Fruit fly (Drosophila melanogaster) whole organism, embryonic: Measurements from ENCODE around the gene CG18788.

Experiments used
- Adf1 ChIP-seq: fragments of 200-800 bp; sonication (Bioruptor generic); IDR thresholded peaks from 2 replicates; pipeline ENCODE4 v1.3.6; 2022; ENCODE audit warnings: missing biosample characterization, missing genetic modification characterization
- Bgb ChIP-seq: fragments of 200-800 bp; sonication (Bioruptor generic); IDR thresholded peaks from 2 replicates; pipeline ENCODE4 v1.3.6; 2022; ENCODE audit warnings: missing biosample characterization, missing genetic modification characterization; ENCODE audit not compliant: partially characterized antibody
- Blimp-1 ChIP-seq: fragments of 200-800 bp; sonication (Bioruptor generic); optimal IDR thresholded peaks from 3 replicates; lab custom pipeline; 2018; ENCODE audit warnings: missing biosample characterization, missing genetic modification characterization, mild to moderate bottlenecking, moderate library complexity, missing genetic modification reagents
- CG10267 ChIP-seq: fragments of 200-800 bp; sonication (Bioruptor generic); optimal IDR thresholded peaks from 2 replicates; lab custom pipeline; 2018; ENCODE audit warnings: missing biosample characterization, mild to moderate bottlenecking, missing genetic modification characterization, moderate library complexity
- CG10274 ChIP-seq: fragments of 200-800 bp; sonication (Bioruptor generic); optimal IDR thresholded peaks from 3 replicates; lab custom pipeline; 2017; ENCODE audit warnings: missing biosample characterization, mild to moderate bottlenecking, missing genetic modification characterization
- CG10543 ChIP-seq: fragments of 200-800 bp; sonication (Bioruptor generic); optimal IDR thresholded peaks from 3 replicates; lab custom pipeline; 2017; ENCODE audit warnings: missing biosample characterization, mild to moderate bottlenecking, missing genetic modification characterization, moderate library complexity
- CG11560 ChIP-seq: fragments of 200-800 bp; sonication (Bioruptor generic); IDR thresholded peaks from 3 replicates; pipeline ENCODE4 v1.3.6; 2022; ENCODE audit warnings: missing biosample characterization, missing genetic modification characterization
- CG12299 ChIP-seq: fragments of 200-800 bp; sonication (Bioruptor generic); optimal IDR thresholded peaks from 2 replicates; lab custom pipeline; 2018; ENCODE audit warnings: missing biosample characterization, mild to moderate bottlenecking, missing genetic modification characterization
- CG13123 ChIP-seq: fragments of 200-800 bp; sonication (Bioruptor generic); optimal IDR thresholded peaks from 2 replicates; lab custom pipeline; 2016; ENCODE audit warnings: missing biosample characterization, missing genetic modification characterization
- CG13624 ChIP-seq: fragments of 200-800 bp; sonication (Bioruptor generic); optimal IDR thresholded peaks from 2 replicates; lab custom pipeline; 2016; ENCODE audit warnings: missing biosample characterization, missing genetic modification characterization
- CG14441 ChIP-seq: fragments of 200-800 bp; sonication (Bioruptor generic); IDR thresholded peaks from 2 replicates; pipeline ENCODE4 v1.3.6; 2022; ENCODE audit warnings: missing biosample characterization, missing genetic modification characterization
- CG14710 ChIP-seq: fragments of 200-800 bp; sonication (Bioruptor generic); optimal IDR thresholded peaks from 3 replicates; lab custom pipeline; 2019; ENCODE audit warnings: missing biosample characterization, mild to moderate bottlenecking, missing genetic modification characterization, moderate library complexity
- CG15073 ChIP-seq: fragments of 200-800 bp; sonication (Bioruptor generic); optimal IDR thresholded peaks from 2 replicates; lab custom pipeline; 2016; ENCODE audit warnings: missing biosample characterization, missing genetic modification characterization
- CG17328 ChIP-seq: fragments of 200-800 bp; sonication (Bioruptor generic); IDR thresholded peaks from 2 replicates; pipeline ENCODE4 v1.3.6; 2022; ENCODE audit warnings: missing biosample characterization, missing genetic modification characterization
- CG2116 ChIP-seq: fragments of 200-800 bp; sonication (Bioruptor generic); optimal IDR thresholded peaks from 3 replicates; lab custom pipeline; 2018; ENCODE audit warnings: missing biosample characterization, mild to moderate bottlenecking, missing genetic modification characterization
- CG6854 ChIP-seq: fragments of 200-800 bp; sonication (Bioruptor generic); optimal IDR thresholded peaks from 3 replicates; lab custom pipeline; 2017; ENCODE audit warnings: missing biosample characterization, mild to moderate bottlenecking, missing genetic modification characterization
- CG8924 ChIP-seq: fragments of 200-800 bp; optimal IDR thresholded peaks from 3 replicates; lab custom pipeline; 2019; ENCODE audit warnings: missing biosample characterization, mild to moderate bottlenecking, missing genetic modification characterization, moderate library complexity
- CG9797 ChIP-seq: fragments of 200-800 bp; sonication (Bioruptor generic); optimal IDR thresholded peaks from 3 replicates; lab custom pipeline; 2018; ENCODE audit warnings: missing biosample characterization, mild to moderate bottlenecking, missing genetic modification characterization
- D ChIP-seq, 2 experiments: fragments of 200-800 bp in 1 of 2; fragments of >200 bp in 1 of 2; sonication (Bioruptor generic) in 1 of 2; optimal IDR thresholded peaks; 2 replicates in 1 of 2; 3 replicates in 1 of 2; lab custom pipeline; 2017; ENCODE audit warnings: mild to moderate bottlenecking in 1 of 2, missing biosample characterization in 1 of 2, missing genetic modification characterization in 1 of 2, missing genetic modification reagents in 1 of 2
- Deaf1 ChIP-seq: fragments of 200-800 bp; optimal IDR thresholded peaks from 3 replicates; lab custom pipeline; 2019; ENCODE audit warnings: missing biosample characterization, mild to moderate bottlenecking, missing genetic modification characterization, moderate library complexity
- Dll ChIP-seq: fragments of 200-800 bp; sonication (Bioruptor generic); IDR thresholded peaks from 4 replicates; pipeline ENCODE4 v1.3.6; 2022; ENCODE audit warnings: missing biosample characterization, missing genetic modification characterization; ENCODE audit not compliant: partially characterized antibody
- Doc2 ChIP-seq: fragments of 200-800 bp; sonication (Bioruptor generic); IDR thresholded peaks from 2 replicates; pipeline ENCODE4 v1.3.6; 2022; ENCODE audit warnings: missing biosample characterization, missing genetic modification characterization
- Dp ChIP-seq: fragments of 200-800 bp; sonication (Bioruptor generic); optimal IDR thresholded peaks from 2 replicates; lab custom pipeline; 2018; ENCODE audit warnings: missing biosample characterization, mild to moderate bottlenecking, missing genetic modification characterization, moderate library complexity
- H2.0 ChIP-seq: fragments of 200-800 bp; sonication (Bioruptor generic); IDR thresholded peaks from 2 replicates; pipeline ENCODE4 v1.3.6; 2022; ENCODE audit warnings: missing biosample characterization, missing genetic modification characterization
- Hr39 ChIP-seq: fragments of >200 bp; optimal IDR thresholded peaks from 2 replicates; lab custom pipeline; 2017
- MBD-R2 ChIP-seq: fragments of 200-800 bp; sonication (Bioruptor generic); IDR thresholded peaks from 2 replicates; pipeline ENCODE4 v1.3.6; 2022; ENCODE audit warnings: missing biosample characterization, missing genetic modification characterization
- MESR4 ChIP-seq: fragments of 200-800 bp; sonication (Bioruptor generic); optimal IDR thresholded peaks from 2 replicates; lab custom pipeline; 2018; ENCODE audit warnings: missing biosample characterization, mild to moderate bottlenecking, missing genetic modification characterization, moderate library complexity
- Med ChIP-seq: fragments of 200-800 bp; sonication (Bioruptor generic); peaks from one replicate; lab custom pipeline; 2016; ENCODE audit warnings: missing biosample characterization, missing genetic modification characterization, mild to moderate bottlenecking, inconsistent platforms, moderate library complexity
- Myb ChIP-seq: fragments of 200-800 bp; sonication (Bioruptor generic); optimal IDR thresholded peaks from 2 replicates; lab custom pipeline; 2016; ENCODE audit warnings: missing biosample characterization, missing genetic modification characterization
- ac ChIP-seq: fragments of 200-800 bp; sonication (Bioruptor generic); optimal IDR thresholded peaks from 3 replicates; lab custom pipeline; 2017; ENCODE audit warnings: missing biosample characterization, mild to moderate bottlenecking, missing genetic modification characterization
- amos ChIP-seq: fragments of 200-800 bp; sonication (Bioruptor generic); IDR thresholded peaks from 2 replicates; pipeline ENCODE4 v1.3.6; 2022; ENCODE audit warnings: missing biosample characterization, missing genetic modification characterization; ENCODE audit not compliant: partially characterized antibody
- aop ChIP-seq: fragments of 200-800 bp; sonication (Bioruptor generic); IDR thresholded peaks from 2 replicates; pipeline ENCODE4 v1.3.6; 2022; ENCODE audit warnings: missing biosample characterization, missing genetic modification characterization
- ash1 ChIP-seq: fragments of 200-800 bp; sonication (Bioruptor generic); optimal IDR thresholded peaks from 2 replicates; lab custom pipeline; 2018; ENCODE audit warnings: missing biosample characterization, mild to moderate bottlenecking, missing genetic modification characterization
- chm ChIP-seq: fragments of 200-800 bp; sonication (Bioruptor generic); IDR thresholded peaks from 2 replicates; pipeline ENCODE4 v1.3.6; 2022; ENCODE audit warnings: missing biosample characterization, missing genetic modification characterization
- crp ChIP-seq, 2 experiments: fragments of 200-800 bp; sonication (Bioruptor generic); optimal IDR thresholded peaks; 2 replicates in 1 of 2; 3 replicates in 1 of 2; lab custom pipeline; 2017; ENCODE audit warnings: missing biosample characterization in 2 of 2, missing genetic modification characterization in 2 of 2, mild to moderate bottlenecking in 1 of 2, moderate library complexity in 1 of 2
- ewg ChIP-seq: fragments of 200-800 bp; sonication (Bioruptor generic); optimal IDR thresholded peaks from 3 replicates; lab custom pipeline; 2017; ENCODE audit warnings: mild to moderate bottlenecking, missing biosample characterization, missing genetic modification reagents, missing genetic modification characterization
- exex ChIP-seq: fragments of 200-800 bp; sonication (Bioruptor generic); optimal IDR thresholded peaks from 4 replicates; lab custom pipeline; 2018; ENCODE audit warnings: missing biosample characterization, mild to moderate bottlenecking, missing genetic modification characterization, moderate library complexity
- eyg ChIP-seq: fragments of 200-800 bp; sonication (Bioruptor generic); optimal IDR thresholded peaks from 3 replicates; lab custom pipeline; 2016; ENCODE audit warnings: missing biosample characterization, missing genetic modification characterization
- fru ChIP-seq: fragments of >200 bp; optimal IDR thresholded peaks from 2 replicates; lab custom pipeline; 2017
- ftz-f1 ChIP-seq: fragments of 200-800 bp; sonication (Bioruptor generic); optimal IDR thresholded peaks from 2 replicates; lab custom pipeline; 2016; ENCODE audit warnings: missing biosample characterization, missing genetic modification characterization
- grn ChIP-seq: fragments of 200-800 bp; sonication (Bioruptor generic); optimal IDR thresholded peaks from 3 replicates; lab custom pipeline; 2017; ENCODE audit warnings: missing biosample characterization, missing genetic modification characterization
- jumu ChIP-seq: fragments of 200-800 bp; sonication (Bioruptor generic); optimal IDR thresholded peaks from 3 replicates; lab custom pipeline; 2016; ENCODE audit warnings: missing biosample characterization, missing genetic modification characterization
- mirr ChIP-seq: fragments of 200-800 bp; sonication (Bioruptor generic); optimal IDR thresholded peaks from 3 replicates; lab custom pipeline; 2018; ENCODE audit warnings: missing biosample characterization, mild to moderate bottlenecking, missing genetic modification characterization
- sd ChIP-seq: fragments of 200-800 bp; sonication (Bioruptor generic); optimal IDR thresholded peaks from 3 replicates; lab custom pipeline; 2018; ENCODE audit warnings: missing biosample characterization, mild to moderate bottlenecking, missing genetic modification characterization, moderate library complexity
- sna ChIP-seq: fragments of 200-800 bp; sonication (Bioruptor generic); IDR thresholded peaks from 2 replicates; pipeline ENCODE4 v1.3.6; 2022; ENCODE audit warnings: missing biosample characterization, missing genetic modification characterization; ENCODE audit not compliant: partially characterized antibody
- stwl ChIP-seq: fragments of 200-800 bp; sonication (Bioruptor generic); optimal IDR thresholded peaks from 3 replicates; lab custom pipeline; 2018; ENCODE audit warnings: missing biosample characterization, mild to moderate bottlenecking, missing genetic modification characterization, moderate library complexity
- sug ChIP-seq: fragments of 200-800 bp; optimal IDR thresholded peaks from 2 replicates; lab custom pipeline; 2019; ENCODE audit warnings: missing biosample characterization, mild to moderate bottlenecking, missing genetic modification characterization, moderate library complexity

Gene CG18788

dm6 chr2L:12045941-12046855 lies 12.2 kb downstream of the CG18788 start, which contains the start of gene CG6770 (continued):
- TF ChIP-seq ewg (GFP tag; lab: Kevin White, UChicago) (peak; percentile 62), CG11560 (no peak; the same call in 2 of the 3 replicates), amos (no peak; the same call in 1 of the 2 replicates), ac (GFP tag; lab: Kevin White, UChicago) (peak; percentile 28), D (optimal IDR thresholded peaks at IDR 0.05; lab: Kevin White, UChicago) (no peak), D (GFP tag; optimal IDR thresholded peaks at IDR 0.05; lab: Kevin White, UChicago) (no peak), CG17328 (peak; percentile 90), Med (GFP tag; lab: Kevin White, UChicago) (peak; percentile 92), CG12299 (tag; lab: Kevin White, UChicago) (peak; percentile 87), aop (GFP tag; lab: Robert Waterston, UW) (no peak), ash1 (GFP tag; lab: Kevin White, UChicago) (peak; percentile 17), jumu (GFP tag; lab: Kevin White, UChicago) (no peak), CG10274 (GFP tag; lab: Kevin White, UChicago) (no peak)

dm6 chr2L:12046856-12047230 lies 12.9 kb downstream of the CG18788 start:
- TF ChIP-seq Blimp-1 (GFP tag; lab: Kevin White, UChicago) (no peak), grn (GFP tag; lab: Kevin White, UChicago) (peak; percentile 98), CG6854 (GFP tag; lab: Kevin White, UChicago) (peak; percentile 29), exex (tag; lab: Kevin White, UChicago) (peak; percentile 80), chm (GFP tag; lab: Robert Waterston, UW) (no peak), sna (GFP tag; lab: Robert Waterston, UW) (no peak), CG13624 (GFP tag; lab: Kevin White, UChicago) (peak; percentile 75), eyg (no peak), CG15073 (GFP tag; lab: Kevin White, UChicago) (no peak), Hr39 (no peak), Deaf1 (tag; lab: Kevin White, UChicago) (peak; percentile 8), sug (tag; lab: Kevin White, UChicago) (peak; percentile 21), fru (lab: Kevin White, UChicago) (no peak), CG14441 (peak; percentile 34; the same call in 1 of the 2 replicates), H2.0 (GFP tag; lab: Robert Waterston, UW) (no peak), mirr (peak; percentile 42), CG13123 (GFP tag; lab: Kevin White, UChicago) (no peak), sd (tag; lab: Kevin White, UChicago) (peak; percentile 98)

- peak; percentile 35 for TF ChIP-seq stwl (tag; lab: Kevin White, UChicago)
- TF ChIP-seq crp (GFP tag; optimal IDR thresholded peaks at IDR 0.05; lab: Kevin White, UChicago) = peak; percentile 59 to 91
- peak; percentile 85 for TF ChIP-seq Myb (GFP tag; lab: Kevin White, UChicago)
- peak; percentile 35 for TF ChIP-seq Dp (GFP tag; lab: Kevin White, UChicago)
- peak; percentile 36 for TF ChIP-seq CG14710 (tag; lab: Kevin White, UChicago)
- peak; percentile 22 for TF ChIP-seq MESR4 (GFP tag; lab: Kevin White, UChicago)
- no peak for TF ChIP-seq ftz-f1 (GFP tag; lab: Kevin White, UChicago)
- TF ChIP-seq Doc2 = no peak
- no peak for TF ChIP-seq CG10543 (GFP tag; lab: Kevin White, UChicago)
- TF ChIP-seq MBD-R2 (GFP tag; lab: Robert Waterston, UW) = peak; percentile 66; the same call in 1 of the 2 replicates
- TF ChIP-seq CG2116 (GFP tag; lab: Kevin White, UChicago) = peak; percentile 1
- no peak for TF ChIP-seq CG8924 (tag; lab: Kevin White, UChicago)
- TF ChIP-seq CG10267 = peak; percentile 18
- TF ChIP-seq Adf1 = no peak
- TF ChIP-seq Bgb (GFP tag; lab: Robert Waterston, UW) = 0 out of 2 replicates have a peak, but pooled peaks have one; percentile 15
- TF ChIP-seq Dll (GFP tag; lab: Robert Waterston, UW) = peak; percentile 19; the same call in 1 of the 4 replicates
- peak; percentile 66 for TF ChIP-seq CG9797 (GFP tag; lab: Kevin White, UChicago)
Observed at dm6 chr2L:12048723-12049122, 14.7 kb downstream of the CG18788 start, which contains the start of gene Plzf. Plzf (minus strand) TSS chr2L:12048918.
